Worm (Caenorhabditis elegans) whole organism, young adult: ENCODE data around the gene nos-3.

Experiments used
- F22D6.2 ChIP-seq: sonication (generic microtip); optimal IDR thresholded peaks from 2 replicates; lab custom pipeline; 2016; ENCODE audit warnings: mild to moderate bottlenecking, missing genetic modification characterization, missing compliant biosample characterization
- F33H1.4 ChIP-seq: fragments of 200-800 bp; sonication (Bioruptor generic); IDR thresholded peaks from 2 replicates; pipeline ENCODE4 v1.3.6; 2022; ENCODE audit warnings: missing genetic modification reagents, missing genetic modification characterization, missing compliant biosample characterization
- F37B4.10 ChIP-seq: fragments of 200-800 bp; sonication (Bioruptor generic); IDR thresholded peaks from 2 replicates; pipeline ENCODE4 v1.3.6; 2022; ENCODE audit warnings: missing genetic modification characterization, missing compliant biosample characterization
- F39B2.1 ChIP-seq: fragments of 200-800 bp; sonication (Bioruptor generic); IDR thresholded peaks from 2 replicates; pipeline ENCODE4 v1.3.6; 2022; ENCODE audit warnings: missing genetic modification reagents, missing genetic modification characterization, missing compliant biosample characterization
- F52B5.7 ChIP-seq: sonication (generic microtip); optimal IDR thresholded peaks from 2 replicates; lab custom pipeline; 2016; ENCODE audit warnings: mild to moderate bottlenecking, missing genetic modification characterization, missing compliant biosample characterization
- F55B11.4 ChIP-seq: sonication (generic microtip); optimal IDR thresholded peaks from 2 replicates; lab custom pipeline; 2016; ENCODE audit warnings: missing compliant biosample characterization, missing genetic modification characterization, borderline replicate concordance; ENCODE audit not compliant: insufficient read depth
- K12H6.12 ChIP-seq: fragments of 200-800 bp; sonication (Bioruptor generic); optimal IDR thresholded peaks from 2 replicates; lab custom pipeline; 2018; ENCODE audit warnings: mild to moderate bottlenecking, missing genetic modification characterization, missing compliant biosample characterization
- T07F8.4 ChIP-seq: sonication (generic microtip); optimal IDR thresholded peaks from 2 replicates; lab custom pipeline; 2016; ENCODE audit warnings: mild to moderate bottlenecking, missing genetic modification characterization, moderate library complexity, missing compliant biosample characterization
- Y53F4B.3 ChIP-seq: fragments of 200-800 bp; sonication (Bioruptor generic); IDR thresholded peaks from 2 replicates; pipeline ENCODE4 v1.3.6; 2022; ENCODE audit warnings: missing genetic modification reagents, missing genetic modification characterization, missing compliant biosample characterization
- ZK185.1 ChIP-seq: sonication (generic microtip); optimal IDR thresholded peaks from 2 replicates; lab custom pipeline; 2016; ENCODE audit warnings: mild to moderate bottlenecking, missing genetic modification characterization, missing compliant biosample characterization; ENCODE audit not compliant: poor library complexity, severe bottlenecking
- ama-1 ChIP-seq, 3 experiments: fragments of 150-350 bp in 1 of 3; sonication (generic microtip) in 2 of 3; optimal IDR thresholded peaks; 2 replicates each; lab custom pipeline; 2014 to 2018; ENCODE audit warnings: missing biosample characterization in 2 of 3, missing genetic modification characterization in 2 of 3, missing genetic modification reagents in 2 of 3
- aptf-3 ChIP-seq: fragments of 200-800 bp; sonication (Bioruptor generic); IDR thresholded peaks from 2 replicates; pipeline ENCODE4 v1.3.6; 2022; ENCODE audit warnings: missing genetic modification characterization, missing compliant biosample characterization
- attf-6 ChIP-seq: fragments of 200-800 bp; sonication (Bioruptor generic); IDR thresholded peaks from 2 replicates; pipeline ENCODE4 v1.3.6; 2022; ENCODE audit warnings: missing genetic modification reagents, missing genetic modification characterization, missing compliant biosample characterization
- cebp-1 ChIP-seq, 2 experiments: fragments of 200-800 bp in 1 of 2; sonication (Bioruptor generic) in 1 of 2; sonication (generic microtip) in 1 of 2; IDR thresholded peaks in 1 of 2; optimal IDR thresholded peaks in 1 of 2; 2 replicates each; pipeline versions ENCODE4 v1.3.6 to Lab custom; 2017 to 2022; ENCODE audit warnings: missing compliant biosample characterization in 2 of 2, missing genetic modification characterization in 2 of 2, mild to moderate bottlenecking in 1 of 2, missing genetic modification reagents in 1 of 2, moderate library complexity in 1 of 2
- cebp-2 ChIP-seq: fragments of 200-800 bp; sonication (Bioruptor generic); IDR thresholded peaks from 2 replicates; pipeline ENCODE4 v1.3.6; 2022; ENCODE audit warnings: missing genetic modification characterization, missing compliant biosample characterization
- chd-7 ChIP-seq: sonication (generic microtip); optimal IDR thresholded peaks from 2 replicates; lab custom pipeline; 2016; ENCODE audit warnings: mild to moderate bottlenecking, missing genetic modification characterization, moderate library complexity, missing compliant biosample characterization
- dox-1 ChIP-seq: fragments of 200-800 bp; sonication (Bioruptor generic); IDR thresholded peaks from 2 replicates; pipeline ENCODE4 v1.3.6; 2022; ENCODE audit warnings: missing genetic modification reagents, missing genetic modification characterization, missing compliant biosample characterization
- efl-1 ChIP-seq: fragments of 150-350 bp; optimal IDR thresholded peaks from 2 replicates; lab custom pipeline; 2014; ENCODE audit warnings: missing biosample characterization, missing genetic modification reagents, missing genetic modification characterization
- fkh-3 ChIP-seq: sonication (generic microtip); optimal IDR thresholded peaks from 2 replicates; lab custom pipeline; 2016; ENCODE audit warnings: mild to moderate bottlenecking, missing genetic modification characterization, missing compliant biosample characterization
- hlh-26 ChIP-seq: fragments of 200-800 bp; sonication (Bioruptor generic); conservative IDR thresholded peaks from 2 replicates; pipeline ENCODE4 v1.3.6; 2022; ENCODE audit warnings: missing genetic modification reagents, missing genetic modification characterization, missing compliant biosample characterization
- hmg-1.2 ChIP-seq: fragments of 200-800 bp; sonication (Bioruptor generic); IDR thresholded peaks from 2 replicates; pipeline ENCODE4 v1.3.6; 2022; ENCODE audit warnings: missing genetic modification reagents, missing genetic modification characterization, missing compliant biosample characterization
- lag-1 ChIP-seq: fragments of 200-800 bp; sonication (Bioruptor generic); IDR thresholded peaks from 2 replicates; pipeline ENCODE4 v1.3.6; 2022; ENCODE audit warnings: missing genetic modification reagents, missing genetic modification characterization, missing compliant biosample characterization
- let-607 ChIP-seq, 2 experiments: fragments of 200-800 bp in 1 of 2; sonication (Bioruptor generic) in 1 of 2; sonication (generic microtip) in 1 of 2; optimal IDR thresholded peaks; 2 replicates each; lab custom pipeline; 2016 to 2018; ENCODE audit warnings: mild to moderate bottlenecking in 2 of 2, missing compliant biosample characterization in 2 of 2, missing genetic modification characterization in 2 of 2, moderate library complexity in 2 of 2, missing genotype in 1 of 2
- lin-35 ChIP-seq, 3 experiments: fragments of 150-350 bp in 2 of 3; sonication (generic microtip) in 1 of 3; optimal IDR thresholded peaks; 2 replicates each; lab custom pipeline; 2014 to 2018; ENCODE audit warnings: missing biosample characterization in 3 of 3, missing genetic modification characterization in 3 of 3, missing genetic modification reagents in 3 of 3
- lir-1 ChIP-seq: fragments of 200-800 bp; sonication (Bioruptor generic); conservative IDR thresholded peaks from 2 replicates; pipeline ENCODE4 v1.3.6; 2022; ENCODE audit warnings: missing genetic modification reagents, missing genetic modification characterization, missing compliant biosample characterization
- lsl-1 ChIP-seq: fragments of 200-800 bp; sonication (Bioruptor generic); optimal IDR thresholded peaks from 2 replicates; lab custom pipeline; 2018; ENCODE audit warnings: mild to moderate bottlenecking, missing genetic modification characterization, moderate library complexity, missing compliant biosample characterization
- madf-3 ChIP-seq: fragments of 200-800 bp; sonication (Bioruptor generic); IDR thresholded peaks from 2 replicates; pipeline ENCODE4 v1.3.6; 2022; ENCODE audit warnings: missing genetic modification reagents, missing genetic modification characterization, missing compliant biosample characterization
- madf-6 ChIP-seq: fragments of 200-800 bp; sonication (Bioruptor generic); IDR thresholded peaks from 2 replicates; pipeline ENCODE4 v1.3.6; 2022; ENCODE audit warnings: missing genetic modification reagents, missing genetic modification characterization, missing compliant biosample characterization
- mcd-1 ChIP-seq: fragments of 200-800 bp; sonication (Bioruptor generic); IDR thresholded peaks from 2 replicates; pipeline ENCODE4 v1.3.6; 2022; ENCODE audit warnings: missing genetic modification reagents, missing genetic modification characterization, missing compliant biosample characterization
- mel-28 ChIP-seq: sonication (generic microtip); optimal IDR thresholded peaks from 2 replicates; lab custom pipeline; 2016; ENCODE audit warnings: borderline replicate concordance, mild to moderate bottlenecking, missing genetic modification characterization, missing compliant biosample characterization
- nfyb-1 ChIP-seq: fragments of 200-800 bp; sonication (Bioruptor generic); IDR thresholded peaks from 2 replicates; pipeline ENCODE4 v1.3.6; 2022; ENCODE audit warnings: missing genetic modification reagents, missing genetic modification characterization, missing compliant biosample characterization
- nhr-27 ChIP-seq: fragments of 200-800 bp; sonication (Bioruptor generic); optimal IDR thresholded peaks from 2 replicates; lab custom pipeline; 2018; ENCODE audit warnings: mild to moderate bottlenecking, missing genetic modification characterization, moderate library complexity, missing compliant biosample characterization
- nhr-80 ChIP-seq: sonication (generic microtip); optimal IDR thresholded peaks from 2 replicates; lab custom pipeline; 2016; ENCODE audit warnings: missing genetic modification characterization, missing compliant biosample characterization
- pha-4 ChIP-seq: fragments of 150-350 bp; sonication (generic microtip); optimal IDR thresholded peaks from 2 replicates; lab custom pipeline; 2014; ENCODE audit warnings: missing biosample characterization, missing genetic modification reagents, missing genetic modification characterization
- rcor-1 ChIP-seq: fragments of 200-800 bp; sonication (Bioruptor generic); IDR thresholded peaks from 2 replicates; pipeline ENCODE4 v1.3.6; 2022; ENCODE audit warnings: missing genetic modification reagents, missing genetic modification characterization, missing compliant biosample characterization
- rec-8 ChIP-seq, 2 experiments: sonication (generic microtip); optimal IDR thresholded peaks; 2 replicates each; lab custom pipeline; 2016; ENCODE audit warnings: mild to moderate bottlenecking in 2 of 2, missing genetic modification characterization in 2 of 2, missing genetic modification reagents in 2 of 2, missing genotype in 2 of 2, missing biosample characterization in 1 of 2, missing compliant biosample characterization in 1 of 2, moderate library complexity in 1 of 2
- sdz-38 ChIP-seq: sonication (generic microtip); optimal IDR thresholded peaks from 2 replicates; lab custom pipeline; 2016; ENCODE audit warnings: missing genotype, missing genetic modification characterization, missing compliant biosample characterization
- unc-62 ChIP-seq: fragments of 150-350 bp; optimal IDR thresholded peaks from 2 replicates; lab custom pipeline; 2014; ENCODE audit warnings: missing biosample characterization, missing genetic modification reagents, missing genetic modification characterization
- zfh-2 ChIP-seq: fragments of 200-800 bp; sonication (Bioruptor generic); conservative IDR thresholded peaks from 2 replicates; pipeline ENCODE4 v1.3.6; 2022; ENCODE audit warnings: missing genetic modification reagents, missing genetic modification characterization, missing compliant biosample characterization

nos-3 gene

DNA sequence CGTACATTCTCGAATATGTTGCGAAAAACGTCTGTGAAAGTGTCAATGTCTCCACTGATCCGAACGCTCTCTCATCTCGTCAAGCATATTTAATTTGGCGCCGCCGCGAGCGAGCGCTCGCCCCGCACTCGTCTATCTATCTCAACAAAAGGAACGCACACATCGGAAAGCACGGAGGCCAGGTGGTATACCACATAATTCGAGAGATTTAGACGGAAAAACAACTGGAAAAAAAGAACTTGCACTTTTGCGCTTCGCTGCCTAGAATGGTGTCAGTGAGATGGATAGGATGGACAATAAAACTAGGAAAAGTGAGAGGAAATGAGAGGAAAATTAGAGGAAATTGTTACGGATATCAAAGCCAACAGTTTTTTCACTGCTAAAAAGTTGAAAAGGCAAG, 16.9 kb upstream of the nos-3 start (continued):
- TF ChIP-seq sdz-38 (tag; lab: Kevin White, UChicago) (no peak), F52B5.7 (tag; lab: Kevin White, UChicago) (no peak), K12H6.12 (tag; lab: Kevin White, UChicago) (no peak), rcor-1 (GFP tag; lab: Robert Waterston, UW) (no peak), nhr-27 (tag; lab: Kevin White, UChicago) (no peak), madf-6 (no peak)
- TF ChIP-seq, all 124 proteins: peak for 0

DNA sequence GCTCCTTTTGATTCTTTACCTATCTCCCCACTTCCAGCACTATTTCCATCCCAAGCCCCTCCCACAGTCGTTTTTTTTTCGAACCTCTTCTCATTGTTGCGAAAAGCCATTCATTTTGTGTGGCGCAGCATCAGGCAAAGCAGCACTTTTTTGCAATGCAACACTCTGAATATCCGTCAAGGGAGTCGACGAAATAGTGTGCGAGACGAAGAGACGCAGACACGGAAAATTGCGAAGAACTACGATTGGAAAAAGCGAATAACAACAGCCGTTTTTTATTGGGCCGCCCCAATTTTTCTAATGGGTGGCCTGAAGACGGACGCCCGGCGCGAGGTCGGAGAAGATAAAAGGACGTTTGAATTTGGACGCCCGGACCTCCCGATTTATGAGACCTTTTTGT, 16.2 kb upstream of the nos-3 start:
- peak; percentile 93 for TF ChIP-seq hmg-1.2 (GFP tag; lab: Robert Waterston, UW)
- TF ChIP-seq zfh-2 = 0 out of 2 replicates have a peak, but pooled peaks have one; percentile 12
- TF ChIP-seq mel-28 (tag; lab: Kevin White, UChicago) = no peak
- TF ChIP-seq, all 124 proteins: peak for 2

DNA sequence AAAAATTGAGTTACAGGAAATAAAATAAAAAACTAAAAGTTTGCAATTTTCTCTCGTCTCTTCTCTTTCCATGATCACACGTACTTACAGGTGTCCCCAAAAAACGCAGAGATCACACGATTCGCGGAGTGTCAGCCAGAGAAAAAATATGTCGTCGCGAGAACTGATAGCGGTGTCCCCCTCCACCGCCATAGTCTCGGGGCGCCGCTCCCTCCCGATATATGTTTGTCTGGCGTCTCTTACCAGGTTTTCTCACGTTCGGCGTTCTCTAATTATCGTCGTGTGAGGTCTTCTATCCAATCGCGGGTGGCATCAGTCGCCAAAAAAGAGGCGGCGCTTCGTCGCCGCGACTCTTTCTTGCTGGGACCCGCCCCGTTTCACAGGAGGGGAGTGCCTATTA, 14.3 kb upstream of the nos-3 start, which contains the start of gene mab-3:
mab-3 (plus strand) TSS at position 328 of the 400 bp plus-strand sequence.
- TF ChIP-seq zfh-2 (peak; percentile 30; the same call in 1 of the 2 replicates), dox-1 (GFP tag; lab: Robert Waterston, UW) (peak; percentile 69), mcd-1 (0 out of 2 replicates have a peak, but pooled peaks have one; percentile 29), F37B4.10 (GFP tag; lab: Robert Waterston, UW) (0 out of 2 replicates have a peak, but pooled peaks have one; percentile 12), hmg-1.2 (GFP tag; lab: Robert Waterston, UW) (peak; percentile 76; the same call in 1 of the 2 replicates), nfyb-1 (GFP tag; lab: Robert Waterston, UW) (peak; percentile 42; the same call in 1 of the 2 replicates)

- no peak for TF ChIP-seq rec-8 (tag; optimal IDR thresholded peaks at IDR 0.05; lab: Kevin White, UChicago)
- TF ChIP-seq cebp-2 (GFP tag; lab: Robert Waterston, UW) = no peak
- no peak for TF ChIP-seq efl-1 (GFP tag; lab: Kevin White, UChicago)
Measured at ce11 chrII:9735785-9736184, 10.3 kb upstream of the nos-3 start.

DNA sequence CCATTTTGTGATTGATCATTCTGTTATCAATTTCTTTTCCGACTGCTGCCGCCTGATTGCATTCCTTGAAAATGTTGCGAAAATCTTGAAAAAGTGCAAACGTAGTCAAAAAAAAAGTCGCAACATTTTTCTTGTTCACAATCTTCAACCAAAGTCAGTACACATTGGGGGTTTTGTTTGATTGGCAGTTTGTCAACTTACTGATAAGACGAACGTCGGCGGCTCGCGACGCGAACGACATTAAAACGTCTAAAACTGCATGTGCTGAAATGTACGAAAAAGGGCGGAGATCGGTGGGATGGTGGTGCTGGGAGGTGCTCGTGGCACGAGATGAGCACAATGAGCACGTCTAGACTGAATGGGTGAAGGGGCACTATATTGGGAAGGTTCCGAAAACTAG, 7.3 kb upstream of the nos-3 start:
- TF ChIP-seq madf-3 (no peak), hlh-26 (GFP tag; lab: Robert Waterston, UW) (no peak), nfyb-1 (GFP tag; lab: Robert Waterston, UW) (0 out of 2 replicates have a peak, but pooled peaks have one; percentile 24), Y53F4B.3 (no peak), F22D6.2 (tag; lab: Kevin White, UChicago) (no peak), ama-1 (optimal IDR thresholded peaks at IDR 0.05; lab: Kevin White, UChicago) (no peak), ama-1 (GFP tag; optimal IDR thresholded peaks at IDR 0.05; lab: Kevin White, UChicago) (no peak), rec-8 (tag; optimal IDR thresholded peaks at IDR 0.05; lab: Kevin White, UChicago) (no peak), lir-1 (0 out of 2 replicates have a peak, but pooled peaks have one; percentile 21), F33H1.4 (GFP tag; lab: Robert Waterston, UW) (peak; percentile 29; the same call in 1 of the 2 replicates), unc-62 (GFP tag; lab: Kevin White, UChicago) (peak; percentile 48), lag-1 (GFP tag; lab: Robert Waterston, UW) (no peak), aptf-3 (GFP tag; lab: Robert Waterston, UW) (0 out of 2 replicates have a peak, but pooled peaks have one; percentile 42), F55B11.4 (tag; lab: Kevin White, UChicago) (no peak), attf-6 (GFP tag; lab: Robert Waterston, UW) (no peak), F39B2.1 (GFP tag; lab: Robert Waterston, UW) (no peak), mcd-1 (peak; percentile 33; the same call in 1 of the 2 replicates), fkh-3 (tag; lab: Kevin White, UChicago) (no peak), chd-7 (tag; lab: Kevin White, UChicago) (peak; percentile 67), let-607 (tag; optimal IDR thresholded peaks at IDR 0.05; lab: Kevin White, UChicago) (peak; percentile 85 to 91), lin-35 (GFP tag; optimal IDR thresholded peaks at IDR 0.05; lab: Kevin White, UChicago) (no peak), pha-4 (tag; lab: Kevin White, UChicago) (peak; percentile 56), T07F8.4 (tag; lab: Kevin White, UChicago) (no peak), cebp-1 (GFP tag; IDR thresholded peaks at IDR 0.05; lab: Robert Waterston, UW) (0 out of 2 replicates have a peak, but pooled peaks have one; percentile 24), cebp-1 (tag; optimal IDR thresholded peaks at IDR 0.05; lab: Kevin White, UChicago) (peak; percentile 69), lsl-1 (no peak), ZK185.1 (tag; lab: Kevin White, UChicago) (no peak), nhr-80 (tag; lab: Kevin White, UChicago) (peak; percentile 92)
